Fruit fly (Drosophila melanogaster) whole organism: Measurements from ENCODE around the gene lin-52.

Experiments
- CG8478 ChIP-seq: fragments of >200 bp; optimal IDR thresholded peaks from 2 replicates; lab custom pipeline; 2018; ENCODE audit warnings: inconsistent platforms
- Dll ChIP-seq: fragments of >200 bp; optimal IDR thresholded peaks from 2 replicates; lab custom pipeline; 2017
- EcR ChIP-seq, 2 experiments: fragments of >200 bp; optimal IDR thresholded peaks; 2 replicates each; lab custom pipeline; 2017; ENCODE audit warnings: missing biosample characterization in 2 of 2, missing genetic modification characterization in 2 of 2, missing genetic modification reagents in 2 of 2
- pan ChIP-seq: fragments of >200 bp; optimal IDR thresholded peaks from 2 replicates; lab custom pipeline; 2017
- psq ChIP-seq: fragments of >200 bp; optimal IDR thresholded peaks from 2 replicates; lab custom pipeline; 2017
- usp ChIP-seq: fragments of >200 bp; optimal IDR thresholded peaks from 2 replicates; lab custom pipeline; 2017; ENCODE audit warnings: missing biosample characterization, missing genetic modification characterization, mixed read lengths

DNA sequence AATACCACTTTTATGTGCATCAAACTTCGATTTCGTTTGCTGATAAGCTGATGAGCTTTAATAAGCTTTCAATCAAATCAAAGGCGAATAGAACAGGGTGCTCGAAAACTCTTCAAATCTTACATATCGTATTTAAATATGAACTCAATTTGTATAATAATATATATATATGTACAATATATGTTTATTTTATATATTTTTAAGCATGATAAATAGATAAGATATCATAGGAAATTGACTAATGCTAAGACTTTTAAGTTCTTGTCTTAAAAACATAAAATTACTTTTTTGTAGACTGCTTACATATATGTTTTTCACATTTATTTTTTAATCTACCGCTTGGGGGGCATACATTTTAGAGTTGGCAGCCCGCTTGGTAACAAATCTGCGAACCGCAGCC lies 2.8 kb downstream of the lin-52 start, which contains the start of gene CG15772:
- no peak for TF ChIP-seq pan (lab: Kevin White, UChicago)
- no peak for TF ChIP-seq psq (lab: Kevin White, UChicago)
- no peak for TF ChIP-seq usp (GFP tag; lab: Kevin White, UChicago)
- TF ChIP-seq Dll = no peak
- no peak for TF ChIP-seq CG8478
- no peak for TF ChIP-seq EcR (GFP tag; optimal IDR thresholded peaks at IDR 0.05; lab: Kevin White, UChicago)
